Fruit fly (Drosophila melanogaster): Measurements from ENCODE around the gene CG7376.
A peak's percentile ranks its signal among the peaks of the same experiment; 100 is the strongest.

Gene CG7376

dm6 chr3L:6181776-6182175 lies 7.7 kb downstream of the CG7376 start, which contains the start of gene CG10274 (continued):
- peak; percentile 66 for TF ChIP-seq CG17186 (GFP tag; optimal IDR thresholded peaks at IDR 0.05)
- TF ChIP-seq Ets65A (GFP tag): peak; percentile 98
- TF ChIP-seq zen (tag; optimal IDR thresholded peaks at IDR 0.05): peak; percentile 81
- TF ChIP-seq slp2 (GFP tag; optimal IDR thresholded peaks at IDR 0.05): peak; percentile 61
- peak; percentile 67 for TF ChIP-seq CG9609 (GFP tag; optimal IDR thresholded peaks at IDR 0.05)
- TF ChIP-seq pzg (GFP tag; optimal IDR thresholded peaks at IDR 0.05): peak; percentile 65
- no peak for TF ChIP-seq Eip74EF (GFP tag; optimal IDR thresholded peaks at IDR 0.05)
- TF ChIP-seq Antp (GFP tag; optimal IDR thresholded peaks at IDR 0.05): peak; percentile 51
- no peak for TF ChIP-seq CG17612 (GFP tag; IDR thresholded peaks at IDR 0.05)
- no peak for TF ChIP-seq ERR (GFP tag; optimal IDR thresholded peaks at IDR 0.05)
- TF ChIP-seq zfh2 (GFP tag; optimal IDR thresholded peaks at IDR 0.05): peak; percentile 80
- TF ChIP-seq knrl (GFP tag; IDR thresholded peaks at IDR 0.05; ENCODE audit: partially characterized antibody): peak; percentile 21; the same call in 1 of the 3 replicates
- no peak for TF ChIP-seq Rx (GFP tag; IDR thresholded peaks at IDR 0.05)
- peak; percentile 47 for TF ChIP-seq emc (GFP tag; optimal IDR thresholded peaks at IDR 0.05)
- TF ChIP-seq CG10209 (GFP tag; optimal IDR thresholded peaks at IDR 0.05): peak; percentile 76
- peak; percentile 72 for TF ChIP-seq CG18764 (GFP tag; optimal IDR thresholded peaks at IDR 0.05)
- no peak for TF ChIP-seq wek (GFP tag; optimal IDR thresholded peaks at IDR 0.05)
- TF ChIP-seq CG30403 (GFP tag; optimal IDR thresholded peaks at IDR 0.05): peak; percentile 90
- TF ChIP-seq D (optimal IDR thresholded peaks at IDR 0.05): no peak
- peak; percentile 29 for TF ChIP-seq D (GFP tag; optimal IDR thresholded peaks at IDR 0.05)
- no peak for TF ChIP-seq Doc2 (GFP tag; IDR thresholded peaks at IDR 0.05)
- no peak for TF ChIP-seq cad (GFP tag; optimal IDR thresholded peaks at IDR 0.05)
- peak; percentile 71 for TF ChIP-seq fu2 (GFP tag; optimal IDR thresholded peaks at IDR 0.05)
- peak; percentile 59 for TF ChIP-seq CG18011 (GFP tag; optimal IDR thresholded peaks at IDR 0.05)
- peak; percentile 77 for TF ChIP-seq CG18619 (GFP tag; optimal IDR thresholded peaks at IDR 0.05)
- peak; percentile 13 for TF ChIP-seq her (GFP tag; optimal IDR thresholded peaks at IDR 0.05)
- TF ChIP-seq ttk (GFP tag; IDR thresholded peaks at IDR 0.05): peak; percentile 19; the same call in 1 of the 2 replicates
- TF ChIP-seq CG1024 (GFP tag; IDR thresholded peaks at IDR 0.05): 0 out of 2 replicates have a peak, but pooled peaks have one; percentile 26
- TF ChIP-seq Bdp1 (GFP tag; optimal IDR thresholded peaks at IDR 0.05): peak; percentile 69
- peak; percentile 85 for TF ChIP-seq Chrac-16 (GFP tag; optimal IDR thresholded peaks at IDR 0.05)
- TF ChIP-seq mld (GFP tag; IDR thresholded peaks at IDR 0.05; ENCODE audit: partially characterized antibody): no peak
- TF ChIP-seq CG32772 (GFP tag; IDR thresholded peaks at IDR 0.05): peak; percentile 52; the same call in 1 of the 2 replicates
- TF ChIP-seq CG14710 (tag; optimal IDR thresholded peaks at IDR 0.05): peak; percentile 86
- TF ChIP-seq CG7928 (GFP tag; optimal IDR thresholded peaks at IDR 0.05): peak; percentile 18
- no peak for TF ChIP-seq Optix (GFP tag; IDR thresholded peaks at IDR 0.05)
- TF ChIP-seq tgo (GFP tag; IDR thresholded peaks at IDR 0.05): peak; percentile 77
- no peak for TF ChIP-seq Sox100B (GFP tag; optimal IDR thresholded peaks at IDR 0.05)
- no peak for TF ChIP-seq CG17359 (tag; optimal IDR thresholded peaks at IDR 0.05)
- peak; percentile 50 for TF ChIP-seq CG8388 (GFP tag; optimal IDR thresholded peaks at IDR 0.05)
- TF ChIP-seq lbe (GFP tag; optimal IDR thresholded peaks at IDR 0.05): no peak
- TF ChIP-seq Pdp1 (GFP tag; optimal IDR thresholded peaks at IDR 0.05): peak in 1 of 2 experiments; percentile 67
- peak; percentile 78 for TF ChIP-seq Dip3 (GFP tag; optimal IDR thresholded peaks at IDR 0.05)
- TF ChIP-seq NC2β (GFP tag; optimal IDR thresholded peaks at IDR 0.05): peak; percentile 23
- no peak for TF ChIP-seq sc (optimal IDR thresholded peaks at IDR 0.05)
- TF ChIP-seq sc (GFP tag; optimal IDR thresholded peaks at IDR 0.05): peak; percentile 29
- no peak for TF ChIP-seq vfl (GFP tag; optimal IDR thresholded peaks at IDR 0.05)
- TF ChIP-seq CG1647 (GFP tag; optimal IDR thresholded peaks at IDR 0.05): peak; percentile 67
- TF ChIP-seq CG10959 (GFP tag; IDR thresholded peaks at IDR 0.05): 0 out of 2 replicates have a peak, but pooled peaks have one; percentile 24
- TF ChIP-seq CG6272 (GFP tag; IDR thresholded peaks at IDR 0.05): 0 out of 2 replicates have a peak, but pooled peaks have one; percentile 47
- peak; percentile 67 for TF ChIP-seq kay (GFP tag; optimal IDR thresholded peaks at IDR 0.05)
- TF ChIP-seq zfh1 (GFP tag; IDR thresholded peaks at IDR 0.05): peak; percentile 53; the same call in 1 of the 3 replicates
